Worm (Caenorhabditis elegans): ENCODE data around the gene nhr-76.

nhr-76 gene

ce11 chrIV:682726-683340, 55.5 kb downstream of the nhr-76 start (continued):
- peak; percentile 90 for TF ChIP-seq lin-26 (GFP tag; IDR thresholded peaks at IDR 0.05)
- TF ChIP-seq ceh-40 (GFP tag; IDR thresholded peaks at IDR 0.05), result peak; percentile 20; the same call in 1 of the 2 replicates
- TF ChIP-seq tbp1 (GFP tag; optimal IDR thresholded peaks at IDR 0.05), result peak; percentile 97
- peak; percentile 63 for TF ChIP-seq ZK185.1 (tag; optimal IDR thresholded peaks at IDR 0.05; ENCODE audit: poor library complexity, severe bottlenecking)
- TF ChIP-seq D2030.7 (GFP tag; IDR thresholded peaks at IDR 0.05), result peak; percentile 74
- peak; percentile 85 for TF ChIP-seq ztf-25 (GFP tag; IDR thresholded peaks at IDR 0.05)
- TF ChIP-seq sdz-38 (tag; optimal IDR thresholded peaks at IDR 0.05), result no peak
- no peak for TF ChIP-seq Y67H2A.10 (GFP tag; conservative IDR thresholded peaks at IDR 0.05)
- peak in 1 of 2 experiments; percentile 5 for TF ChIP-seq let-607 (tag; optimal IDR thresholded peaks at IDR 0.05)
- peak; percentile 59; the same call in 1 of the 2 replicates for TF ChIP-seq aptf-2 (GFP tag; conservative IDR thresholded peaks at IDR 0.05)
- TF ChIP-seq hlh-12 (tag; optimal IDR thresholded peaks at IDR 0.05), result peak; percentile 26
- peak; percentile 15 for TF ChIP-seq gei-17 (GFP tag; optimal IDR thresholded peaks at IDR 0.05)
- no peak for TF ChIP-seq ztf-22 (GFP tag; optimal IDR thresholded peaks at IDR 0.05)
- TF ChIP-seq akir-1 (GFP tag; optimal IDR thresholded peaks at IDR 0.05), result peak; percentile 61
- 0 out of 2 replicates have a peak, but pooled peaks have one; percentile 19 for TF ChIP-seq F33H1.4 (GFP tag; IDR thresholded peaks at IDR 0.05)
- TF ChIP-seq F39B2.1 (GFP tag; IDR thresholded peaks at IDR 0.05), result no peak
- no peak for TF ChIP-seq F55B11.4 (tag; optimal IDR thresholded peaks at IDR 0.05; ENCODE audit: borderline replicate concordance, insufficient read depth)
- no peak for TF ChIP-seq nfya-1 (tag; optimal IDR thresholded peaks at IDR 0.05; ENCODE audit: borderline replicate concordance, insufficient read depth)
- peak; percentile 29 for TF ChIP-seq T26A5.8 (tag; optimal IDR thresholded peaks at IDR 0.05)
- TF ChIP-seq rpc-1 (optimal IDR thresholded peaks at IDR 0.05), result peak; percentile 79
- peak; percentile 87 for TF ChIP-seq rpc-1 (tag; optimal IDR thresholded peaks at IDR 0.05)
- 0 out of 2 replicates have a peak, but pooled peaks have one; percentile 77 for TF ChIP-seq aptf-3 (GFP tag; IDR thresholded peaks at IDR 0.05)
- TF ChIP-seq F23B12.7 (tag; optimal IDR thresholded peaks at IDR 0.05; ENCODE audit: insufficient read depth), result peak; percentile 94
- peak; percentile 82 for TF ChIP-seq zim-3 (tag; optimal IDR thresholded peaks at IDR 0.05)
- no peak for TF ChIP-seq dpff-1 (tag; optimal IDR thresholded peaks at IDR 0.05)
- TF ChIP-seq hsf-1 (GFP tag; IDR thresholded peaks at IDR 0.05), result no peak
- TF ChIP-seq rec-8 (tag; optimal IDR thresholded peaks at IDR 0.05), result peak; percentile 71 to 73
- TF ChIP-seq lag-1 (GFP tag; IDR thresholded peaks at IDR 0.05), result no peak
- TF ChIP-seq zfh-2 (GFP tag; conservative IDR thresholded peaks at IDR 0.05), result peak; percentile 62
- peak; percentile 65; the same call in 1 of the 2 replicates for TF ChIP-seq K11D2.4 (GFP tag; IDR thresholded peaks at IDR 0.05)
- peak; percentile 20 for TF ChIP-seq F22D6.2 (tag; optimal IDR thresholded peaks at IDR 0.05)
- TF ChIP-seq mcd-1 (GFP tag; IDR thresholded peaks at IDR 0.05), result peak; percentile 77
- TF ChIP-seq cebp-2 (GFP tag; IDR thresholded peaks at IDR 0.05), result peak; percentile 68; the same call in 1 of the 2 replicates
- TF ChIP-seq F52B5.7 (tag; optimal IDR thresholded peaks at IDR 0.05), result peak; percentile 78
- TF ChIP-seq lin-40 (tag; optimal IDR thresholded peaks at IDR 0.05), result no peak
- TF ChIP-seq hrde-1 (tag; optimal IDR thresholded peaks at IDR 0.05; ENCODE audit: borderline replicate concordance), result no peak
- no peak for TF ChIP-seq nhr-120 (GFP tag; IDR thresholded peaks at IDR 0.05)
- TF ChIP-seq Y79H2A.3 (GFP tag; conservative IDR thresholded peaks at IDR 0.05), result no peak
- TF ChIP-seq Y53G8AR.9 (GFP tag; conservative IDR thresholded peaks at IDR 0.05), result no peak
- peak; percentile 68 for TF ChIP-seq chd-7 (tag; optimal IDR thresholded peaks at IDR 0.05)
- peak; percentile 51 for TF ChIP-seq lin-54 (GFP tag; optimal IDR thresholded peaks at IDR 0.05)
- TF ChIP-seq pha-4 (tag; optimal IDR thresholded peaks at IDR 0.05), result no peak
- TF ChIP-seq nhr-27 (tag; optimal IDR thresholded peaks at IDR 0.05), result peak; percentile 24
- TF ChIP-seq C17E4.6 (GFP tag; IDR thresholded peaks at IDR 0.05), result no peak
- TF ChIP-seq attf-5 (GFP tag; optimal IDR thresholded peaks at IDR 0.05), result peak; percentile 74
- TF ChIP-seq snpc-4 (GFP tag; optimal IDR thresholded peaks at IDR 0.05), result peak; percentile 42
- no peak for TF ChIP-seq snpc-4 (tag; optimal IDR thresholded peaks at IDR 0.05)
